Fruit fly (Drosophila melanogaster) whole organism, embryonic: Measurements from ENCODE around the gene Lerp.
A peak's percentile ranks its signal among the peaks of the same experiment; 100 is the strongest.

ENCODE experiments used
- Abd-B ChIP-seq: fragments of 200-800 bp; sonication (Bioruptor generic); optimal IDR thresholded peaks from 2 replicates; lab custom pipeline; 2018; ENCODE audit warnings: missing biosample characterization, mild to moderate bottlenecking, missing genetic modification characterization, moderate library complexity
- CG11504 ChIP-seq: fragments of 200-800 bp; sonication (Bioruptor generic); optimal IDR thresholded peaks from 3 replicates; lab custom pipeline; 2019; ENCODE audit warnings: missing biosample characterization, mild to moderate bottlenecking, missing genetic modification characterization, moderate library complexity
- CG11695 ChIP-seq: fragments of 200-800 bp; sonication (Bioruptor generic); IDR thresholded peaks from 3 replicates; pipeline ENCODE4 v1.3.6; 2022; ENCODE audit warnings: missing biosample characterization, missing genetic modification characterization
- CG12104 ChIP-seq: fragments of 200-800 bp; sonication (Bioruptor generic); optimal IDR thresholded peaks from 3 replicates; lab custom pipeline; 2016; ENCODE audit warnings: missing biosample characterization, missing genetic modification characterization
- CG14710 ChIP-seq: fragments of 200-800 bp; sonication (Bioruptor generic); optimal IDR thresholded peaks from 3 replicates; lab custom pipeline; 2019; ENCODE audit warnings: missing biosample characterization, mild to moderate bottlenecking, missing genetic modification characterization, moderate library complexity
- CG15514 ChIP-seq: fragments of 200-800 bp; sonication (Bioruptor generic); optimal IDR thresholded peaks from 3 replicates; lab custom pipeline; 2017; ENCODE audit warnings: missing biosample characterization, missing genetic modification characterization, mild to moderate bottlenecking, moderate library complexity, missing genetic modification reagents
- CG15601 ChIP-seq: fragments of 200-800 bp; sonication (Bioruptor generic); optimal IDR thresholded peaks from 3 replicates; lab custom pipeline; 2019; ENCODE audit warnings: missing biosample characterization, mild to moderate bottlenecking, missing genetic modification characterization, moderate library complexity
- CG18262 ChIP-seq: fragments of 200-800 bp; optimal IDR thresholded peaks from 3 replicates; lab custom pipeline; 2019; ENCODE audit warnings: missing biosample characterization, mild to moderate bottlenecking, missing genetic modification characterization, moderate library complexity
- CG18619 ChIP-seq: fragments of 200-800 bp; sonication (Bioruptor generic); optimal IDR thresholded peaks from 3 replicates; lab custom pipeline; 2017; ENCODE audit warnings: missing biosample characterization, mild to moderate bottlenecking, missing genetic modification characterization
- CG2712 ChIP-seq: fragments of 200-800 bp; optimal IDR thresholded peaks from 3 replicates; lab custom pipeline; 2019; ENCODE audit warnings: missing biosample characterization, mild to moderate bottlenecking, missing genetic modification characterization, moderate library complexity
- CG2889 ChIP-seq: fragments of 200-800 bp; sonication (Bioruptor generic); IDR thresholded peaks from 3 replicates; pipeline ENCODE4 v1.3.6; 2022; ENCODE audit warnings: missing biosample characterization, missing genetic modification characterization
- CG4328 ChIP-seq: fragments of 200-800 bp; sonication (Bioruptor generic); optimal IDR thresholded peaks from 3 replicates; lab custom pipeline; 2017; ENCODE audit warnings: missing biosample characterization, missing genetic modification reagents, missing genetic modification characterization
- CG4360 ChIP-seq: fragments of 200-800 bp; sonication (Bioruptor generic); IDR thresholded peaks from 2 replicates; pipeline ENCODE4 v1.3.6; 2022; ENCODE audit warnings: missing biosample characterization, missing genetic modification characterization
- CG5180 ChIP-seq: fragments of 200-800 bp; sonication (Bioruptor generic); optimal IDR thresholded peaks from 3 replicates; lab custom pipeline; 2017; ENCODE audit warnings: missing biosample characterization, missing genetic modification characterization, mild to moderate bottlenecking, moderate library complexity, missing genetic modification reagents
- CG7556 ChIP-seq: fragments of 200-800 bp; sonication (Bioruptor generic); optimal IDR thresholded peaks from 2 replicates; lab custom pipeline; 2017; ENCODE audit warnings: missing biosample characterization, mild to moderate bottlenecking, missing genetic modification characterization
- CG8924 ChIP-seq: fragments of 200-800 bp; optimal IDR thresholded peaks from 3 replicates; lab custom pipeline; 2019; ENCODE audit warnings: missing biosample characterization, mild to moderate bottlenecking, missing genetic modification characterization, moderate library complexity
- CG9817 ChIP-seq: fragments of 200-800 bp; sonication (Bioruptor generic); optimal IDR thresholded peaks from 2 replicates; lab custom pipeline; 2018; ENCODE audit warnings: missing biosample characterization, mild to moderate bottlenecking, missing genetic modification characterization, moderate library complexity
- Dip2 ChIP-seq: fragments of 200-800 bp; sonication (Bioruptor generic); IDR thresholded peaks from 2 replicates; pipeline ENCODE4 v1.3.6; 2022; ENCODE audit warnings: missing biosample characterization, missing genetic modification characterization
- Dref ChIP-seq: fragments of 200-800 bp; sonication (Bioruptor generic); IDR thresholded peaks from 2 replicates; pipeline ENCODE4 v1.3.6; 2022; ENCODE audit warnings: missing biosample characterization, missing genetic modification characterization
- Fer3 ChIP-seq: fragments of 200-800 bp; sonication (Bioruptor generic); optimal IDR thresholded peaks from 2 replicates; lab custom pipeline; 2018; ENCODE audit warnings: missing biosample characterization, mild to moderate bottlenecking, missing genetic modification characterization, moderate library complexity
- HLHmδ ChIP-seq: fragments of 200-800 bp; sonication (Bioruptor generic); optimal IDR thresholded peaks from 2 replicates; lab custom pipeline; 2018; ENCODE audit warnings: missing biosample characterization, mild to moderate bottlenecking, missing genetic modification characterization, moderate library complexity
- HmgD ChIP-seq: fragments of 200-800 bp; sonication (Bioruptor generic); optimal IDR thresholded peaks from 3 replicates; lab custom pipeline; 2016; ENCODE audit warnings: missing biosample characterization, missing genetic modification characterization
- HmgZ ChIP-seq: fragments of 200-800 bp; sonication (Bioruptor generic); optimal IDR thresholded peaks from 2 replicates; lab custom pipeline; 2018; ENCODE audit warnings: missing biosample characterization, mild to moderate bottlenecking, missing genetic modification characterization
- Lhr ChIP-seq: fragments of 200-800 bp; sonication (Bioruptor generic); optimal IDR thresholded peaks from 3 replicates; lab custom pipeline; 2017; ENCODE audit warnings: mild to moderate bottlenecking, missing biosample characterization, missing genetic modification reagents, missing genetic modification characterization
- Lpt ChIP-seq: fragments of >200 bp; optimal IDR thresholded peaks from 2 replicates; lab custom pipeline; 2018; ENCODE audit warnings: missing biosample characterization, missing genetic modification characterization
- MBD-R2 ChIP-seq: fragments of 200-800 bp; sonication (Bioruptor generic); IDR thresholded peaks from 2 replicates; pipeline ENCODE4 v1.3.6; 2022; ENCODE audit warnings: missing biosample characterization, missing genetic modification characterization
- Pdp1 ChIP-seq, 2 experiments: fragments of 200-800 bp; sonication (Bioruptor generic); optimal IDR thresholded peaks; 3 replicates each; lab custom pipeline; 2016; ENCODE audit warnings: missing biosample characterization in 2 of 2, missing genetic modification characterization in 2 of 2, mild to moderate bottlenecking in 1 of 2, moderate library complexity in 1 of 2
- al ChIP-seq: fragments of 200-800 bp; sonication (Bioruptor generic); IDR thresholded peaks from 2 replicates; pipeline ENCODE4 v1.3.6; 2022; ENCODE audit warnings: missing biosample characterization, missing genetic modification characterization
- bab2 ChIP-seq: fragments of 200-800 bp; sonication (Bioruptor generic); optimal IDR thresholded peaks from 2 replicates; lab custom pipeline; 2016; ENCODE audit warnings: missing biosample characterization, missing genetic modification characterization
- bbx ChIP-seq: fragments of 200-800 bp; sonication (Bioruptor generic); IDR thresholded peaks from 2 replicates; pipeline ENCODE4 v1.3.6; 2022; ENCODE audit warnings: missing biosample characterization, missing genetic modification characterization; ENCODE audit not compliant: partially characterized antibody
- cas ChIP-seq: fragments of 200-800 bp; sonication (Bioruptor generic); IDR thresholded peaks from 2 replicates; pipeline ENCODE4 v1.3.6; 2022; ENCODE audit warnings: missing biosample characterization, missing genetic modification characterization
- chm ChIP-seq: fragments of 200-800 bp; sonication (Bioruptor generic); IDR thresholded peaks from 2 replicates; pipeline ENCODE4 v1.3.6; 2022; ENCODE audit warnings: missing biosample characterization, missing genetic modification characterization
- croc ChIP-seq: fragments of 200-800 bp; sonication (Bioruptor generic); conservative IDR thresholded peaks from 3 replicates; pipeline ENCODE4 v1.3.6; 2022; ENCODE audit warnings: missing biosample characterization, missing genetic modification characterization
- cwo ChIP-seq: fragments of 200-800 bp; sonication (Bioruptor generic); optimal IDR thresholded peaks from 3 replicates; lab custom pipeline; 2017; ENCODE audit warnings: missing biosample characterization, missing genetic modification characterization, mild to moderate bottlenecking, moderate library complexity, missing genetic modification reagents
- danr ChIP-seq: fragments of 200-800 bp; sonication (Bioruptor generic); IDR thresholded peaks from 2 replicates; pipeline ENCODE4 v1.3.6; 2022; ENCODE audit warnings: missing biosample characterization, missing genetic modification characterization
- dm ChIP-seq: fragments of 200-800 bp; sonication (Bioruptor generic); optimal IDR thresholded peaks from 3 replicates; lab custom pipeline; 2016; ENCODE audit warnings: missing biosample characterization, missing genetic modification characterization
- dmrt99B ChIP-seq: fragments of 200-800 bp; sonication (Bioruptor generic); optimal IDR thresholded peaks from 2 replicates; lab custom pipeline; 2018; ENCODE audit warnings: missing biosample characterization, mild to moderate bottlenecking, missing genetic modification characterization, moderate library complexity
- gcm2 ChIP-seq: fragments of 200-800 bp; sonication (Bioruptor generic); optimal IDR thresholded peaks from 2 replicates; lab custom pipeline; 2016; ENCODE audit warnings: missing biosample characterization, missing genetic modification characterization
- gsb-n ChIP-seq: fragments of 200-800 bp; sonication (Bioruptor generic); optimal IDR thresholded peaks from 3 replicates; lab custom pipeline; 2018; ENCODE audit warnings: missing biosample characterization, mild to moderate bottlenecking, missing genetic modification characterization
- ind ChIP-seq: fragments of 200-800 bp; sonication (Bioruptor generic); optimal IDR thresholded peaks from 3 replicates; lab custom pipeline; 2016; ENCODE audit warnings: missing biosample characterization, missing genetic modification characterization
- kay ChIP-seq: fragments of 200-800 bp; sonication (Bioruptor generic); optimal IDR thresholded peaks from 2 replicates; lab custom pipeline; 2016; ENCODE audit warnings: missing biosample characterization, missing genetic modification characterization
- lab ChIP-seq: fragments of 200-800 bp; sonication (Bioruptor generic); optimal IDR thresholded peaks from 3 replicates; lab custom pipeline; 2017; ENCODE audit warnings: missing biosample characterization, missing genetic modification characterization, mild to moderate bottlenecking, moderate library complexity, missing genetic modification reagents
- lola ChIP-seq, 3 experiments: fragments of >200 bp in 2 of 3; fragments of 200-800 bp in 1 of 3; sonication (Bioruptor generic) in 1 of 3; optimal IDR thresholded peaks; 2 replicates each; lab custom pipeline; 2017 to 2019; ENCODE audit warnings: missing biosample characterization in 3 of 3, missing genetic modification characterization in 3 of 3, mild to moderate bottlenecking in 1 of 3, moderate library complexity in 1 of 3
- mam ChIP-seq: fragments of 200-800 bp; sonication (Bioruptor generic); optimal IDR thresholded peaks from 3 replicates; lab custom pipeline; 2016; ENCODE audit warnings: missing biosample characterization, missing genetic modification characterization
- pan ChIP-seq, 4 experiments: fragments of >200 bp in 3 of 4; fragments of 200-800 bp in 1 of 4; sonication (Bioruptor generic) in 1 of 4; optimal IDR thresholded peaks in 3 of 4; IDR thresholded peaks in 1 of 4; 2 replicates each; pipeline versions ENCODE4 v1.3.6 to Lab custom; 2017 to 2022; ENCODE audit warnings: missing biosample characterization in 2 of 4, missing genetic modification characterization in 2 of 4, mixed read lengths in 1 of 4
- pros ChIP-seq: fragments of 200-800 bp; sonication (Bioruptor generic); optimal IDR thresholded peaks from 3 replicates; lab custom pipeline; 2019; ENCODE audit warnings: missing biosample characterization, mild to moderate bottlenecking, missing genetic modification characterization, moderate library complexity
- pum ChIP-seq: fragments of 200-800 bp; sonication (Bioruptor generic); optimal IDR thresholded peaks from 2 replicates; lab custom pipeline; 2016; ENCODE audit warnings: missing biosample characterization, missing genetic modification characterization
- rib ChIP-seq: fragments of 200-800 bp; sonication (Bioruptor generic); IDR thresholded peaks from 2 replicates; pipeline ENCODE4 v1.3.6; 2022; ENCODE audit warnings: missing biosample characterization, missing genetic modification characterization
- tap ChIP-seq: fragments of 200-800 bp; optimal IDR thresholded peaks from 3 replicates; lab custom pipeline; 2019; ENCODE audit warnings: missing biosample characterization, mild to moderate bottlenecking, missing genetic modification characterization, moderate library complexity

The Lerp gene

dm6 chr3R:26888086-26888724 lies 25.3 kb upstream of the Lerp start (continued):
- peak in 1 of 3 experiments; percentile 4 for TF ChIP-seq lola (GFP tag; optimal IDR thresholded peaks at IDR 0.05; lab: Kevin White, UChicago)
- TF ChIP-seq CG15514 (GFP tag; lab: Kevin White, UChicago), result no peak
- TF ChIP-seq al (GFP tag; lab: Robert Waterston, UW), result peak; percentile 53; the same call in 1 of the 2 replicates
- peak; percentile 50 for TF ChIP-seq bab2 (GFP tag; lab: Kevin White, UChicago)
- TF ChIP-seq CG4360 (GFP tag; lab: Robert Waterston, UW), result no peak
- no peak for TF ChIP-seq cas (GFP tag; lab: Robert Waterston, UW)
- TF ChIP-seq CG14710, result peak; percentile 6
- peak; percentile 21 for TF ChIP-seq CG12104
- peak; percentile 51 for TF ChIP-seq CG4328 (GFP tag; lab: Kevin White, UChicago)
- peak; percentile 5 for TF ChIP-seq Fer3
- TF ChIP-seq CG11504 (tag; lab: Kevin White, UChicago), result peak; percentile 59
- TF ChIP-seq HmgZ (tag; lab: Kevin White, UChicago), result peak; percentile 12
- TF ChIP-seq danr, result no peak
- no peak for TF ChIP-seq CG2889 (GFP tag; lab: Robert Waterston, UW)
- peak; percentile 11 for TF ChIP-seq kay (GFP tag; lab: Kevin White, UChicago)
- peak; percentile 53 for TF ChIP-seq CG18262 (tag; lab: Kevin White, UChicago)
- TF ChIP-seq CG7556 (GFP tag; lab: Kevin White, UChicago), result peak; percentile 58
- no peak for TF ChIP-seq pan (optimal IDR thresholded peaks at IDR 0.05; lab: Kevin White, UChicago)
- TF ChIP-seq pan (GFP tag; optimal IDR thresholded peaks at IDR 0.05 in 1 of 2, IDR thresholded peaks at IDR 0.05 in 1 of 2), result peak in 1 of 2 experiments; percentile 62
- TF ChIP-seq MBD-R2, result no peak
- no peak for TF ChIP-seq Lpt (GFP tag; lab: Kevin White, UChicago)
- TF ChIP-seq CG8924 (tag; lab: Kevin White, UChicago), result peak; percentile 37
- TF ChIP-seq HLHmδ (GFP tag; lab: Kevin White, UChicago), result no peak
- TF ChIP-seq pros, result no peak
- no peak for TF ChIP-seq croc
- peak; percentile 57 for TF ChIP-seq lab (GFP tag; lab: Kevin White, UChicago)
- peak; percentile 14 for TF ChIP-seq CG18619 (GFP tag; lab: Kevin White, UChicago)
- peak; percentile 21 for TF ChIP-seq cwo (GFP tag; lab: Kevin White, UChicago)
- TF ChIP-seq Abd-B (GFP tag; lab: Kevin White, UChicago), result peak; percentile 55
- no peak for TF ChIP-seq bbx (GFP tag; lab: Robert Waterston, UW)
- no peak for TF ChIP-seq Dip2
- TF ChIP-seq chm, result no peak
- peak; percentile 41 for TF ChIP-seq CG9817 (tag; lab: Kevin White, UChicago)
- TF ChIP-seq rib (GFP tag; lab: Robert Waterston, UW), result no peak
- peak; percentile 56 for TF ChIP-seq CG2712 (tag; lab: Kevin White, UChicago)
- peak; percentile 9 for TF ChIP-seq tap (tag; lab: Kevin White, UChicago)
- TF ChIP-seq dm (GFP tag; lab: Kevin White, UChicago), result peak; percentile 16
- peak; percentile 30 for TF ChIP-seq mam (GFP tag; lab: Kevin White, UChicago)
- peak; percentile 29 to 34 for TF ChIP-seq Pdp1 (GFP tag; optimal IDR thresholded peaks at IDR 0.05; lab: Kevin White, UChicago)
- TF ChIP-seq HmgD (GFP tag; lab: Kevin White, UChicago), result no peak
- no peak for TF ChIP-seq Dref (GFP tag; lab: Robert Waterston, UW)
- peak; percentile 4 for TF ChIP-seq gsb-n (tag; lab: Kevin White, UChicago)
- TF ChIP-seq gcm2 (GFP tag; lab: Kevin White, UChicago), result no peak
- peak; percentile 69 for TF ChIP-seq CG11695 (GFP tag; lab: Robert Waterston, UW)
- TF ChIP-seq pum, result peak; percentile 51
- TF ChIP-seq ind (GFP tag; lab: Kevin White, UChicago), result peak; percentile 31
- TF ChIP-seq dmrt99B (tag; lab: Kevin White, UChicago), result peak; percentile 67
- no peak for TF ChIP-seq CG5180 (GFP tag; lab: Kevin White, UChicago)
- TF ChIP-seq CG15601, result peak; percentile 35
- TF ChIP-seq Lhr, result no peak
